Worm (Caenorhabditis elegans): ENCODE measurements around the gene F46F5.11.

DNA sequence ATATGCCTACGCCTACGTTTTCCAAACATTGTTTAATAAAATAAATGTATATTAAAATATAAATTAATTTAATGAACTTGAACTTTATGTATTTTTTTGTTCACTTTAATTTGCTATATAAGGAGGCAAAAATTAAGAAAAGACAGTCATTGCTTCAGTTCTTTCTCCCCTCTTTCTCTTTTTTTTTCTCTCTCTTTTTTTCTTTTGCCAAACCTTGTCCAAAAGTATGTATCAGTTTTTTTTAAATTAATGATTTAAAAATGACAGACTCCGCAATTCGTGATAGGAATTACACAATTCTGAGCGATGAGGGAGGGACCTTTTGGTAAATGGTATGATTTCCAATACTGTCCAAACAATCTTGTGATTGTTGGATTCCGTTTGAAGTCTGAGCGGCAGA is 5.5 kb upstream of the F46F5.11 start, which contains the start of gene F46F5.13:
- TF ChIP-seq ceh-82 (tag; optimal IDR thresholded peaks at IDR 0.05) (no peak), blmp-1 (tag; optimal IDR thresholded peaks at IDR 0.05; ENCODE audit: insufficient read depth) (no peak), dmd-4 (tag; optimal IDR thresholded peaks at IDR 0.05) (no peak), ztf-11 (tag; optimal IDR thresholded peaks at IDR 0.05) (no peak), lin-39 (tag; optimal IDR thresholded peaks at IDR 0.05) (no peak), unc-62 (GFP tag; optimal IDR thresholded peaks at IDR 0.05) (no peak), elt-3 (tag; optimal IDR thresholded peaks at IDR 0.05) (no peak), skn-1 (tag; optimal IDR thresholded peaks at IDR 0.05) (no peak), elt-1 (tag; optimal IDR thresholded peaks at IDR 0.05) (no peak)
